Worm (Caenorhabditis elegans) whole organism, early embryonic: Measurements from ENCODE around the gene Y57A10A.14.

Source experiments
- B0310.2 ChIP-seq: sonication (generic microtip); optimal IDR thresholded peaks from 2 replicates; lab custom pipeline; 2016; ENCODE audit warnings: mild to moderate bottlenecking, missing genetic modification characterization, missing compliant biosample characterization
- F13C5.2 ChIP-seq: sonication (generic microtip); optimal IDR thresholded peaks from 2 replicates; lab custom pipeline; 2017; ENCODE audit warnings: mild to moderate bottlenecking, missing genetic modification characterization, inconsistent platforms, missing compliant biosample characterization
- aly-1 ChIP-seq: sonication (generic microtip); optimal IDR thresholded peaks from 2 replicates; lab custom pipeline; 2016; ENCODE audit warnings: missing genetic modification characterization, missing compliant biosample characterization
- ama-1 ChIP-seq: fragments of 150-350 bp; optimal IDR thresholded peaks from 2 replicates; lab custom pipeline; 2014
- ceh-13 ChIP-seq: fragments of 200-800 bp; sonication (Bioruptor generic); optimal IDR thresholded peaks from 2 replicates; lab custom pipeline; 2018; ENCODE audit warnings: mild to moderate bottlenecking, missing genetic modification characterization, missing compliant biosample characterization
- ceh-36 ChIP-seq: sonication (generic microtip); optimal IDR thresholded peaks from 2 replicates; lab custom pipeline; 2016; ENCODE audit warnings: missing genetic modification characterization, inconsistent platforms, missing compliant biosample characterization
- ets-7 ChIP-seq: sonication (generic microtip); optimal IDR thresholded peaks from 2 replicates; lab custom pipeline; 2016; ENCODE audit warnings: missing genotype, missing genetic modification characterization, missing compliant biosample characterization
- flt-1 ChIP-seq: fragments of 200-800 bp; sonication (Bioruptor generic); IDR thresholded peaks from 2 replicates; pipeline ENCODE4 v1.3.6; 2022; ENCODE audit warnings: missing genetic modification characterization, missing compliant biosample characterization
- hmbx-1 ChIP-seq: sonication (generic microtip); optimal IDR thresholded peaks from 2 replicates; lab custom pipeline; 2016; ENCODE audit warnings: mild to moderate bottlenecking, missing genetic modification characterization, missing compliant biosample characterization
- hmg-4 ChIP-seq: fragments of 200-800 bp; sonication (Bioruptor generic); optimal IDR thresholded peaks from 2 replicates; lab custom pipeline; 2018; ENCODE audit warnings: mild to moderate bottlenecking, missing genetic modification characterization, missing compliant biosample characterization
- hnd-1 ChIP-seq: sonication (generic microtip); optimal IDR thresholded peaks from 2 replicates; lab custom pipeline; 2016; ENCODE audit warnings: missing genetic modification characterization, missing compliant biosample characterization
- pes-1 ChIP-seq: fragments of 200-800 bp; sonication (Bioruptor generic); IDR thresholded peaks from 2 replicates; pipeline ENCODE4 v1.3.6; 2022; ENCODE audit warnings: missing genetic modification reagents, missing genetic modification characterization, missing compliant biosample characterization
- scrt-1 ChIP-seq: fragments of 200-800 bp; sonication (Bioruptor generic); IDR thresholded peaks from 2 replicates; pipeline ENCODE4 v1.3.6; 2022; ENCODE audit warnings: missing genetic modification characterization, missing compliant biosample characterization
- sea-1 ChIP-seq: fragments of 200-800 bp; sonication (Bioruptor generic); conservative IDR thresholded peaks from 2 replicates; pipeline ENCODE4 v1.3.6; 2022; ENCODE audit warnings: missing genetic modification characterization, missing compliant biosample characterization
- tbx-11 ChIP-seq: fragments of 200-800 bp; sonication (Bioruptor generic); IDR thresholded peaks from 2 replicates; pipeline ENCODE4 v1.3.6; 2022; ENCODE audit warnings: missing genetic modification characterization, missing compliant biosample characterization
- tbx-37 ChIP-seq: fragments of 200-800 bp; sonication (Bioruptor generic); conservative IDR thresholded peaks from 2 replicates; pipeline ENCODE4 v1.3.6; 2022; ENCODE audit warnings: missing genetic modification reagents, missing genetic modification characterization, missing compliant biosample characterization
- tra-4 ChIP-seq: sonication (generic microtip); optimal IDR thresholded peaks from 2 replicates; lab custom pipeline; 2017; ENCODE audit warnings: missing genetic modification characterization, missing compliant biosample characterization

Gene Y57A10A.14

DNA sequence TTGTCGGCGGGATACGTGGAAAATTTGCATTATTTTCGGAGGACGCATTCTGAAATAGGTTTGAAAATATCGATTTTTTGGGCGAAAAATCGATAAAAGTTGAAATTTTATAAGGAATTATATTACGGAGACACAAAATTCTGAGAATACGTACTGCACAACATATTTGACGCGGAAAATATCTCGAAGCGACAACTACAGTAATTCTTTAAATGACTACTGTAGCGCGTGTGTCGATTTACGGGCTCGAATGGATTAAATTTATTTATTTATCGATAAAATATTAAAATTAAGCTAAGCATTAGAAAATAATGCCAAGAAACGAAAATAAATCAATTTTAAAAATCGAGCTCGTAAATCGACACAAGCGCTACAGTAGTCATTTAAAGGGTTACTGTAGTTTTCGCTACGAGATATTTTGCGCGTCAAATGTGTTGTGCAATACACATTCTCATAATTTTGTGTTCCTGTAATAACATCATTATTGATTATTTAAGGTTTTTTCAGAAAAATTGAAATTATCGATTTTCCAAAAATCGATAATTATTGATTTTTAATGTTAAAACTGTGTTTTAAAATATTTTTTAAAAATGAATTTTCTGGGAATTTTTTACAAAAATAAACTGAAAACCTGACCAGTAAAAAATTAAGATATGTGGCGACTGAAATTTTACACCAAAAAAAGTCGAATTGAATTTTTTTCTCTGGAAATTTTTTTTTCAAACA, 14.3 kb downstream of the Y57A10A.14 start, which contains the start of gene polg-1:
TSS of gene polg-1 (minus strand) at position 51 of the 726 bp plus-strand sequence.
- TF ChIP-seq ceh-13 (GFP tag; lab: Kevin White, UChicago) (no peak), ama-1 (lab: Kevin White, UChicago) (no peak)

DNA sequence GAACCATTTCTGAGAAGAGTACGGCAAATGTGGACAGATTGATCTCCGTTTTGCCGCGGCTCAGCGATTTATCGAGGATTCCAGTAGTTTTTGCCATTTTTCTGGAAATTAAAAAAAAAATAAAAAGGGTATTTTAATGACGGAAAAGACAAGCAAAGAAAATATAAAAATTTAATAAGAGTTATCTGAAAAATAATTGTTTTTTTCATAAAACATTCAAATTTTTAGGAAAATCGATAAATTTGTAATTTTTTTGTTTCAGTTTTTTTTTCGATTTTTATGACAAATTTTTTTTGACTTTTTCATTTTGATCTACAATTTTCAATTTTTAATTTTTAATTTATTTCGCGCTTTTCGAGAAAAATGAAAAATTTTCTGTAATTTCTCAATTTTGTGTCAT, 16.5 kb downstream of the Y57A10A.14 start, which contains the start of gene trpp-5:
TSS of gene trpp-5 (minus strand) at position 101 of the 400 bp plus-strand sequence.
- TF ChIP-seq F13C5.2 (tag; lab: Kevin White, UChicago) (no peak), aly-1 (tag; lab: Kevin White, UChicago) (no peak), tbx-37 (GFP tag; lab: Robert Waterston, UW) (no peak), sea-1 (GFP tag; lab: Robert Waterston, UW) (no peak), ceh-13 (GFP tag; lab: Kevin White, UChicago) (no peak), hmbx-1 (tag; lab: Kevin White, UChicago) (no peak), scrt-1 (no peak), pes-1 (GFP tag; lab: Robert Waterston, UW) (no peak), tbx-11 (GFP tag; lab: Robert Waterston, UW) (no peak)

DNA sequence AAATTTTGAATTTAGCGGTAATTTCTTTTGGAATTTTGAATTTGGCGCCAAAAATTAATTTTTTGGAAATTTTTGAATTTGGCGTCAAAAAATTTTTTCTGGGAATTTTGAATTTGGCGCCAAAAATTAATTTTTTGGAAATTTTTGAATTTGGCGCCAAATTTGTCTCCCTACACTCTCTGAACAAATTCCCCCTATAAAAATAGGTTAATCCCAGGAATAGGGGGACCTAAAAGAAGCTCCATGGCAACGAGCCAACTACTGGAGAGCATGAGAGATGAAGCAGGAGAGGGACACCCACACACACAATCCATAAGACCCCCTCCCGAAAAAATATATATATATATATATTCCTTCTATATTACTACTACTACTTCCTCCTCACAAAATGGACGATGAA, 17.2 kb downstream of the Y57A10A.14 start, which contains the start of gene aqp-12:
TSS of gene aqp-12 (plus strand) at position 301 of the 400 bp plus-strand sequence.
- TF ChIP-seq pes-1 (GFP tag; lab: Robert Waterston, UW) (no peak), hmg-4 (GFP tag; lab: Kevin White, UChicago) (no peak)

DNA sequence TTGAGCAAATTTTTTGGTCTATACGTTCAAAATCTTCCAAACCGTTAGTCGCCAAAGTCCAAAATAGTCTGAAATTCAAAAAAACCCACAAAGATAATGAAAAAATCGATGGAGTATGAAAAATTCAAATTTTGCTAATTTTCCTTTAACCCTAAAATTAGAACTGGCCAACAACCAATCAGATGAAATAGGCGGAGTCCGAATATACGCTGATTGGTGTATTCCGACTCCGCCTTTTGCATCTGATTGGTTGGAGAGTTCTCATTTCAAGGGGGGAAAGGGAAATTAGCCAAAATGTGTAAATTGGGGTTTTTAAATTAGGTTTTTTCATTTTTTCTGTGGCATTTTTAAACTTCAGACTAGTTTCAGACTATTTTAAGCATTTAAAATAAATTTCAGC, 18.9 kb downstream of the Y57A10A.14 start:
- TF ChIP-seq tra-4 (tag; lab: Kevin White, UChicago) (no peak), hnd-1 (no peak), ceh-13 (GFP tag; lab: Kevin White, UChicago) (no peak), pes-1 (GFP tag; lab: Robert Waterston, UW) (no peak), sea-1 (GFP tag; lab: Robert Waterston, UW) (no peak), hmbx-1 (tag; lab: Kevin White, UChicago) (no peak), scrt-1 (no peak), ama-1 (lab: Kevin White, UChicago) (no peak), tbx-11 (GFP tag; lab: Robert Waterston, UW) (no peak), hmg-4 (GFP tag; lab: Kevin White, UChicago) (no peak), aly-1 (tag; lab: Kevin White, UChicago) (no peak), ets-7 (no peak), F13C5.2 (tag; lab: Kevin White, UChicago) (no peak), tbx-37 (GFP tag; lab: Robert Waterston, UW) (no peak)

DNA sequence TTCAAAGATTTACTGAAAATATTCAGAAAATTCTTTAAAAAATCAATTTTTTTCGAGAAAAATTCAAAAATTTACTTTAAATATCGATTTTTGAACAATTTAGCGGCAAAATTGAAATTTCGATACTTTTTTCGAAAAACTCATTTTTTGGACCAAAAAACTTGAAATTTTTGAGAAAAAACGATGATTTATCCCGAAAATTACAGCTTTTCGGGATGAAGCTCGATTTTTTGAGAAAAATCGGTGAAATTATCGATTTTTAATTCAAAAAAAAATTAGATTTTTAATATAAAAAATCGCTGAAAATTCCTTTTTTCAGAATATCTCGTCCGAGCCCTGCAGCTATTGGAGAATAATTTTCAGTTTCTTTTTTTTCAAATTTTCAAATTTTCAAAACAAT, 23.0 kb downstream of the Y57A10A.14 start:
- TF ChIP-seq tbx-11 (GFP tag; lab: Robert Waterston, UW) (no peak), hnd-1 (no peak), ama-1 (lab: Kevin White, UChicago) (no peak), ceh-13 (GFP tag; lab: Kevin White, UChicago) (no peak), ets-7 (no peak), ceh-36 (tag; lab: Kevin White, UChicago) (no peak), pes-1 (GFP tag; lab: Robert Waterston, UW) (no peak), scrt-1 (no peak), hmbx-1 (tag; lab: Kevin White, UChicago) (no peak), B0310.2 (no peak), flt-1 (GFP tag; lab: Robert Waterston, UW) (no peak), tbx-37 (GFP tag; lab: Robert Waterston, UW) (no peak), aly-1 (tag; lab: Kevin White, UChicago) (no peak), tra-4 (tag; lab: Kevin White, UChicago) (no peak), F13C5.2 (tag; lab: Kevin White, UChicago) (no peak)

DNA sequence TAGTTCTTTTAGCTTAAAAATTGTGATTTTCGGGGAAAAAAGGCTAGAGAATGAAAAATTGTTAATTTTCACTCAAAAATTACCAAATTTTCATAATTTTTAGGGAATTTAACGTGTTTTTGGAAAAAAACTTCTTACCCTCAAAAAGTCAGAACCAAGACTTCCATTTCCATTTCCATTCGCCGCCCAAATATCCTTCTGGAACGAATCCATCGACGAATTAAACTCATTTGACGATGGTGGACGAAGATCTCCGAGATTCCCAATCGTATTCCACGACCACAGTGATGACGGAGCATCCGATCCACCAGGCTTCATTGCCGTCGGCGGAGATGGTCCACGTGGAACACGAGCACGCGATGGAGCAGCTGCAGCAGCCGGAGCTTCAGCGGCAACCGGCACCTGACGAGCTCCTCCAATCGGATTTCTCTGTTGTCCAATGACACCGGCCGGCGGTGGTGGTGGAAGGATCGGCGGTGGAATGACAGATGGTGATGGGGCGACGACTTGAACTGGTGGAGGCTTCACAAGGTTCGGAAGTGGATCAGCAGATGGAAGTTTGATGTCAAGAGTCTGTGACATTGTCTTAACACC, 26.0 kb downstream of the Y57A10A.14 start:
- TF ChIP-seq pes-1 (GFP tag; lab: Robert Waterston, UW): no peak
- TF ChIP-seq ama-1 (lab: Kevin White, UChicago): no peak

DNA sequence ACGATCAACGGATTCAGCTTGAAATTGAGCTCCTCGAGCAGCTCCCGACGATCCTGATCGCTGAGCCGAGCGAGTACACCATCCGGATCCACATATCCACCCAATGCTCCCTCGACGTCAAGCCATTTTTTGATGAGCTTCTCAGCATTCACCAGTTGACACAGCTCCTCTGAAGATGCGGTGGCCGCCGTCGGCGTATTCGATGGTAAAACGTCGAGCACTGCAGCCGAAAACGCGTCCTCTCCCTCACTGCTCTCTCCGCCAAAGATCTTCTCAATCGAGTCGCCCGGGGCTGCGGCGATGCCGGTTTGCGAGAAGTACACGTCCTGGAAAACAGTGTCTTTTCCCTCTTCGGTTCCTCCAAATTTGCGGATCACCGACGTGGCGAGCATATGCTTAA, 28.8 kb downstream of the Y57A10A.14 start:
- TF ChIP-seq B0310.2: peak; percentile 45
- TF ChIP-seq sea-1 (GFP tag; lab: Robert Waterston, UW): no peak
- TF ChIP-seq hnd-1: no peak
- TF ChIP-seq tbx-37 (GFP tag; lab: Robert Waterston, UW): no peak

DNA sequence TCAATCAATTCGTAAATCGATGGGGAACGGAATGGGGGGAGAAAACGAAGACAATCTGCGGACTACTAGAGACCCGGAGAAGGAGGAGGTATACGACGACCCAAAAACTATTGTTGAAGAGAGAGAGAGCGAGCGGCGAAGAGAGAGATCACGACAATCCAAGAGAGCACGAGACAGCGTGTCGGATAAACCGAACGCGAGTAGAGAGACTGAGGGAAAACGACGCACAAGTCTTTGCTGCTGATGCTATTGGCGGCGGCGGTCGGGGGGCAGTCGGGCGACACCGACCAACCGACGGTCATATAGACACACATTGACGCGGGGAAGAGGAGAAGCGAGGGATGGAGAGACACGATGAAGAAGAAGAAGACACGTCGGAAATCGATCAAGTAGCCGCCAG, 36.8 kb downstream of the Y57A10A.14 start:
- no peak for TF ChIP-seq hnd-1
- peak; percentile 70 for TF ChIP-seq hmg-4 (GFP tag; lab: Kevin White, UChicago)
- peak; percentile 64 for TF ChIP-seq aly-1 (tag; lab: Kevin White, UChicago)
- no peak for TF ChIP-seq sea-1 (GFP tag; lab: Robert Waterston, UW)
- TF ChIP-seq ceh-36 (tag; lab: Kevin White, UChicago): no peak
- no peak for TF ChIP-seq pes-1 (GFP tag; lab: Robert Waterston, UW)
- TF ChIP-seq F13C5.2 (tag; lab: Kevin White, UChicago): peak; percentile 50
- no peak for TF ChIP-seq tra-4 (tag; lab: Kevin White, UChicago)
- TF ChIP-seq ets-7: peak; percentile 22
- TF ChIP-seq flt-1 (GFP tag; lab: Robert Waterston, UW): no peak
